Worm (Caenorhabditis elegans): ENCODE data around the gene F54D5.17.

- no peak for TF ChIP-seq efl-1 (GFP tag; optimal IDR thresholded peaks at IDR 0.05)
- TF ChIP-seq athp-1 (tag; optimal IDR thresholded peaks at IDR 0.05) = no peak
- TF ChIP-seq snpc-3.4 (tag; optimal IDR thresholded peaks at IDR 0.05) = no peak
- no peak for TF ChIP-seq snpc-4 (GFP tag; optimal IDR thresholded peaks at IDR 0.05)
- TF ChIP-seq snpc-4 (tag; optimal IDR thresholded peaks at IDR 0.05) = no peak
- TF ChIP-seq egrh-3 (GFP tag; IDR thresholded peaks at IDR 0.05) = no peak
- no peak for TF ChIP-seq dox-1 (GFP tag; IDR thresholded peaks at IDR 0.05)
- no peak for TF ChIP-seq unc-130 (GFP tag; optimal IDR thresholded peaks at IDR 0.05)
- no peak for TF ChIP-seq zim-3 (tag; optimal IDR thresholded peaks at IDR 0.05)
- TF ChIP-seq ZK185.1 (tag; optimal IDR thresholded peaks at IDR 0.05; ENCODE audit: poor library complexity, severe bottlenecking) = no peak
Measured at ce11 chrII:11569213-11569868, 12.9 kb downstream of the F54D5.17 start, which contains the start of the genes F54D5.23 and F54D5.4.

Measured in whole organism, young adult.